Fruit fly (Drosophila melanogaster): ENCODE data around the gene CG11470.

- TF ChIP-seq dac (GFP tag; optimal IDR thresholded peaks at IDR 0.05) (no peak), CG11762 (GFP tag; optimal IDR thresholded peaks at IDR 0.05; ENCODE audit: insufficient read depth) (no peak), eg (GFP tag; IDR thresholded peaks at IDR 0.05) (peak; percentile 37; the same call in 1 of the 3 replicates)
These were observed 19.2 kb downstream of the CG11470 start for dm6 chr3R:29570239-29570814.
